Worm (Caenorhabditis elegans) whole organism, late embryonic: ENCODE measurements around the gene ceh-57.

ENCODE experiments used
- C38D4.7 ChIP-seq: fragments of 200-800 bp; sonication (Bioruptor generic); optimal IDR thresholded peaks from 2 replicates; lab custom pipeline; 2018; ENCODE audit warnings: mild to moderate bottlenecking, missing genetic modification characterization, moderate library complexity, missing compliant biosample characterization
- K02D7.2 ChIP-seq: sonication (generic microtip); optimal IDR thresholded peaks from 2 replicates; lab custom pipeline; 2017; ENCODE audit warnings: mild to moderate bottlenecking, missing genetic modification characterization, missing compliant biosample characterization
- Y22D7AL.16 ChIP-seq: sonication (generic microtip); optimal IDR thresholded peaks from 2 replicates; lab custom pipeline; 2016; ENCODE audit warnings: missing genetic modification characterization, missing compliant biosample characterization
- ceh-14 ChIP-seq: sonication (generic microtip); optimal IDR thresholded peaks from 2 replicates; lab custom pipeline; 2016; ENCODE audit warnings: missing genotype, missing genetic modification characterization, missing compliant biosample characterization
- ceh-18 ChIP-seq: sonication (generic microtip); optimal IDR thresholded peaks from 2 replicates; lab custom pipeline; 2016; ENCODE audit warnings: missing genetic modification characterization, missing compliant biosample characterization
- ceh-22 ChIP-seq: sonication (generic microtip); optimal IDR thresholded peaks from 2 replicates; lab custom pipeline; 2017; ENCODE audit warnings: missing biosample characterization, missing genetic modification characterization
- ceh-31 ChIP-seq: sonication (generic microtip); optimal IDR thresholded peaks from 2 replicates; lab custom pipeline; 2016; ENCODE audit warnings: missing genetic modification characterization, missing compliant biosample characterization
- ceh-34 ChIP-seq: sonication (generic microtip); optimal IDR thresholded peaks from 2 replicates; lab custom pipeline; 2016; ENCODE audit warnings: mild to moderate bottlenecking, missing genetic modification characterization, missing compliant biosample characterization
- ceh-45 ChIP-seq: fragments of 200-800 bp; sonication (Bioruptor generic); IDR thresholded peaks from 2 replicates; pipeline ENCODE4 v1.3.6; 2022; ENCODE audit warnings: missing genetic modification reagents, missing genetic modification characterization, missing compliant biosample characterization
- ceh-6 ChIP-seq: fragments of 200-800 bp; sonication (Bioruptor generic); optimal IDR thresholded peaks from 2 replicates; lab custom pipeline; 2018; ENCODE audit warnings: mild to moderate bottlenecking, missing genetic modification characterization, missing compliant biosample characterization
- ceh-9 ChIP-seq: sonication (generic microtip); optimal IDR thresholded peaks from 2 replicates; lab custom pipeline; 2016; ENCODE audit warnings: mild to moderate bottlenecking, missing genetic modification characterization, inconsistent platforms, missing compliant biosample characterization
- che-1 ChIP-seq: sonication (generic microtip); optimal IDR thresholded peaks from 2 replicates; lab custom pipeline; 2016; ENCODE audit warnings: mild to moderate bottlenecking, missing genetic modification characterization, missing compliant biosample characterization
- elt-2 ChIP-seq: sonication (generic microtip); optimal IDR thresholded peaks from 2 replicates; lab custom pipeline; 2016; ENCODE audit warnings: missing genetic modification reagents, missing genetic modification characterization, missing compliant biosample characterization
- eyg-1 ChIP-seq: sonication (generic microtip); optimal IDR thresholded peaks from 2 replicates; lab custom pipeline; 2016; ENCODE audit warnings: missing genotype, missing genetic modification characterization, missing compliant biosample characterization
- fkh-6 ChIP-seq: sonication (generic microtip); optimal IDR thresholded peaks from 2 replicates; lab custom pipeline; 2016; ENCODE audit warnings: missing genetic modification characterization, missing compliant biosample characterization
- hlh-6 ChIP-seq: sonication (generic microtip); optimal IDR thresholded peaks from 2 replicates; lab custom pipeline; 2016; ENCODE audit warnings: missing genotype, missing genetic modification characterization, missing compliant biosample characterization
- mec-3 ChIP-seq: sonication (generic microtip); optimal IDR thresholded peaks from 2 replicates; lab custom pipeline; 2016; ENCODE audit warnings: borderline replicate concordance, missing genetic modification characterization, missing compliant biosample characterization
- nfya-1 ChIP-seq: sonication (generic microtip); optimal IDR thresholded peaks from 2 replicates; lab custom pipeline; 2017; ENCODE audit warnings: missing genetic modification characterization, mild to moderate bottlenecking, missing compliant biosample characterization, antibody characterized with exemption, moderate library complexity
- nhr-11 ChIP-seq: fragments of 150-350 bp; optimal IDR thresholded peaks from 2 replicates; lab custom pipeline; 2014; ENCODE audit warnings: missing biosample characterization, missing genetic modification characterization
- nhr-232 ChIP-seq: sonication (generic microtip); optimal IDR thresholded peaks from 2 replicates; lab custom pipeline; 2016; ENCODE audit warnings: missing genetic modification characterization, missing compliant biosample characterization
- odd-2 ChIP-seq: sonication (generic microtip); optimal IDR thresholded peaks from 2 replicates; lab custom pipeline; 2017; ENCODE audit warnings: antibody characterized with exemption, mild to moderate bottlenecking, missing genetic modification characterization, missing compliant biosample characterization
- pag-3 ChIP-seq: sonication (generic microtip); optimal IDR thresholded peaks from 2 replicates; lab custom pipeline; 2016; ENCODE audit warnings: missing compliant biosample characterization, missing genetic modification characterization, borderline replicate concordance
- pat-9 ChIP-seq: fragments of 200-800 bp; sonication (Bioruptor generic); optimal IDR thresholded peaks from 2 replicates; lab custom pipeline; 2018; ENCODE audit warnings: mild to moderate bottlenecking, missing genetic modification characterization, moderate library complexity, missing compliant biosample characterization
- pax-1 ChIP-seq: fragments of 150-350 bp; optimal IDR thresholded peaks from 2 replicates; lab custom pipeline; 2014; ENCODE audit warnings: missing biosample characterization, missing genetic modification characterization
- pha-2 ChIP-seq: sonication (generic microtip); optimal IDR thresholded peaks from 2 replicates; lab custom pipeline; 2017; ENCODE audit warnings: mild to moderate bottlenecking, missing genetic modification characterization, missing compliant biosample characterization
- pha-4 ChIP-seq: fragments of 150-350 bp; optimal IDR thresholded peaks from 2 replicates; lab custom pipeline; 2018; ENCODE audit warnings: missing biosample characterization, missing genetic modification reagents, missing genetic modification characterization
- rnt-1 ChIP-seq: sonication (generic microtip); optimal IDR thresholded peaks from 2 replicates; lab custom pipeline; 2016; ENCODE audit warnings: missing genetic modification characterization, missing compliant biosample characterization
- sdc-2 ChIP-seq: sonication (generic microtip); optimal IDR thresholded peaks from 2 replicates; lab custom pipeline; 2016; ENCODE audit warnings: missing genotype, missing genetic modification characterization, missing compliant biosample characterization
- sox-4 ChIP-seq: sonication (generic microtip); optimal IDR thresholded peaks from 2 replicates; lab custom pipeline; 2017; ENCODE audit warnings: mild to moderate bottlenecking, missing genetic modification characterization, inconsistent platforms, missing compliant biosample characterization
- tbx-2 ChIP-seq: sonication (generic microtip); optimal IDR thresholded peaks from 2 replicates; lab custom pipeline; 2016; ENCODE audit warnings: missing genetic modification characterization, missing compliant biosample characterization
- ttx-3 ChIP-seq: sonication (generic microtip); optimal IDR thresholded peaks from 2 replicates; lab custom pipeline; 2016; ENCODE audit warnings: missing genetic modification reagents, missing genetic modification characterization, missing compliant biosample characterization
- unc-3 ChIP-seq, 2 experiments: fragments of 200-800 bp in 1 of 2; sonication (Bioruptor generic) in 1 of 2; sonication (generic microtip) in 1 of 2; conservative IDR thresholded peaks in 1 of 2; optimal IDR thresholded peaks in 1 of 2; 2 replicates each; pipeline versions ENCODE4 v1.3.6 to Lab custom; 2016 to 2022; ENCODE audit warnings: missing compliant biosample characterization in 2 of 2, missing genetic modification characterization in 2 of 2, missing genetic modification reagents in 1 of 2
- unc-42 ChIP-seq: sonication (generic microtip); optimal IDR thresholded peaks from 2 replicates; lab custom pipeline; 2016; ENCODE audit warnings: missing genotype, missing genetic modification characterization, missing compliant biosample characterization
- unc-55 ChIP-seq: sonication (generic microtip); optimal IDR thresholded peaks from 2 replicates; lab custom pipeline; 2017; ENCODE audit warnings: missing biosample characterization, missing genetic modification reagents, missing genetic modification characterization
- unc-86 ChIP-seq: sonication (generic microtip); optimal IDR thresholded peaks from 2 replicates; lab custom pipeline; 2016; ENCODE audit warnings: missing genetic modification characterization, missing compliant biosample characterization
- ztf-16 ChIP-seq: sonication (generic microtip); optimal IDR thresholded peaks from 2 replicates; lab custom pipeline; 2017; ENCODE audit warnings: missing genetic modification characterization, missing compliant biosample characterization

The ceh-57 gene

ce11 chrII:10373536-10374169 is 6.6 kb upstream of the ceh-57 start:
- no peak for TF ChIP-seq pat-9 (tag; lab: Kevin White, UChicago)
- no peak for TF ChIP-seq ceh-45 (GFP tag; lab: Robert Waterston, UW)
- no peak for TF ChIP-seq C38D4.7 (GFP tag; lab: Kevin White, UChicago)
- peak; percentile 99 for TF ChIP-seq unc-42 (tag; lab: Kevin White, UChicago)
- no peak for TF ChIP-seq mec-3 (tag; lab: Kevin White, UChicago)
- no peak for TF ChIP-seq sox-4 (tag; lab: Kevin White, UChicago)
- peak; percentile 66 for TF ChIP-seq ttx-3 (tag; lab: Kevin White, UChicago)
- TF ChIP-seq pax-1 (tag; lab: Kevin White, UChicago), result no peak
- TF ChIP-seq che-1 (tag; lab: Kevin White, UChicago), result no peak
- peak; percentile 64 for TF ChIP-seq ceh-14 (tag; lab: Kevin White, UChicago)
- TF ChIP-seq pag-3 (tag; lab: Kevin White, UChicago), result no peak
- no peak for TF ChIP-seq ceh-18 (tag; lab: Kevin White, UChicago)
- TF ChIP-seq eyg-1, result no peak
- TF ChIP-seq ztf-16 (tag; lab: Kevin White, UChicago), result no peak
- no peak for TF ChIP-seq ceh-9
- TF ChIP-seq ceh-6 (GFP tag; lab: Kevin White, UChicago), result no peak
- TF ChIP-seq sdc-2 (tag; lab: Kevin White, UChicago), result no peak
- no peak for TF ChIP-seq elt-2 (tag; lab: Kevin White, UChicago)
- no peak for TF ChIP-seq ceh-34
- no peak for TF ChIP-seq K02D7.2
- no peak for TF ChIP-seq ceh-22 (tag; lab: Kevin White, UChicago)
- TF ChIP-seq nhr-232 (tag; lab: Kevin White, UChicago), result no peak
- TF ChIP-seq Y22D7AL.16, result no peak
- peak; percentile 84 for TF ChIP-seq ceh-31
- no peak for TF ChIP-seq nhr-11
- no peak for TF ChIP-seq pha-2 (tag; lab: Kevin White, UChicago)
- no peak for TF ChIP-seq hlh-6
- peak; percentile 20 for TF ChIP-seq nfya-1 (tag; lab: Kevin White, UChicago)
- TF ChIP-seq tbx-2, result peak; percentile 37
- TF ChIP-seq unc-86 (tag; lab: Kevin White, UChicago), result no peak

- no peak for TF ChIP-seq nhr-232 (tag; lab: Kevin White, UChicago)
- no peak for TF ChIP-seq pag-3 (tag; lab: Kevin White, UChicago)
- TF ChIP-seq sox-4 (tag; lab: Kevin White, UChicago), result no peak
- no peak for TF ChIP-seq fkh-6 (tag; lab: Kevin White, UChicago)
- TF ChIP-seq unc-3 (GFP tag; conservative IDR thresholded peaks at IDR 0.05; lab: Robert Waterston, UW), result no peak
- TF ChIP-seq unc-3 (tag; optimal IDR thresholded peaks at IDR 0.05; lab: Kevin White, UChicago), result no peak
- TF ChIP-seq pha-4 (tag; lab: Kevin White, UChicago), result no peak
- TF ChIP-seq, all 69 proteins: peak for 0
Observed at ce11 chrII:10373016-10373415, 5.9 kb upstream of the ceh-57 start.

- TF ChIP-seq ceh-31 (peak; percentile 66), rnt-1 (tag; lab: Kevin White, UChicago) (no peak), nfya-1 (tag; lab: Kevin White, UChicago) (peak; percentile 65), ceh-34 (no peak), unc-42 (tag; lab: Kevin White, UChicago) (peak; percentile 51), unc-55 (GFP tag; lab: Kevin White, UChicago) (peak; percentile 46)
Observed at ce11 chrII:10370826-10371225, 3.7 kb upstream of the ceh-57 start.

- TF ChIP-seq ceh-31 (peak; percentile 48), odd-2 (tag; lab: Kevin White, UChicago) (no peak), unc-42 (tag; lab: Kevin White, UChicago) (peak; percentile 90), ceh-14 (tag; lab: Kevin White, UChicago) (peak; percentile 46)
Observed at ce11 chrII:10369547-10370028, 2.5 kb upstream of the ceh-57 start, which contains the start of gene ceh-58. Gene ceh-58 (minus strand): TSS chrII:10369597.
